Fruit fly (Drosophila melanogaster): ENCODE measurements around the gene CG32579.

CG32579 gene

dm6 chrX:16277878-16278506 is 45.1 kb upstream of the CG32579 start, which contains the start of gene eas:
eas (plus strand) TSS chrX:16278328.
- TF ChIP-seq OdsH (GFP tag; optimal IDR thresholded peaks at IDR 0.05) (no peak), h (GFP tag; optimal IDR thresholded peaks at IDR 0.05) (peak; percentile 23), jim (GFP tag; optimal IDR thresholded peaks at IDR 0.05) (no peak), CrebA (GFP tag; optimal IDR thresholded peaks at IDR 0.05; ENCODE audit: borderline replicate concordance) (no peak), foxo (GFP tag; optimal IDR thresholded peaks at IDR 0.05) (peak in 1 of 2 experiments; percentile 29), Hr83 (GFP tag; optimal IDR thresholded peaks at IDR 0.05; ENCODE audit: poor library complexity, severe bottlenecking) (no peak), CG32264 (GFP tag; optimal IDR thresholded peaks at IDR 0.05) (no peak), fru (GFP tag; optimal IDR thresholded peaks at IDR 0.05) (peak; percentile 1), tai (GFP tag; optimal IDR thresholded peaks at IDR 0.05) (no peak), Rel (GFP tag; optimal IDR thresholded peaks at IDR 0.05) (no peak), Rel (tag; optimal IDR thresholded peaks at IDR 0.05) (no peak), pan (optimal IDR thresholded peaks at IDR 0.05) (no peak), Hr78 (GFP tag; optimal IDR thresholded peaks at IDR 0.05) (no peak), ey (GFP tag; optimal IDR thresholded peaks at IDR 0.05) (no peak), woc (GFP tag; optimal IDR thresholded peaks at IDR 0.05) (no peak), usp (GFP tag; optimal IDR thresholded peaks at IDR 0.05) (no peak), sv (GFP tag; optimal IDR thresholded peaks at IDR 0.05) (peak; percentile 22), lola (GFP tag; optimal IDR thresholded peaks at IDR 0.05) (no peak), Hnf4 (GFP tag; optimal IDR thresholded peaks at IDR 0.05) (no peak), Vsx2 (GFP tag; optimal IDR thresholded peaks at IDR 0.05; ENCODE audit: partially characterized antibody) (no peak), dl (GFP tag; optimal IDR thresholded peaks at IDR 0.05; ENCODE audit: insufficient read depth in 1 of 2, partially characterized antibody in 2 of 2) (no peak), N (GFP tag; optimal IDR thresholded peaks at IDR 0.05) (peak; percentile 1), psq (GFP tag; optimal IDR thresholded peaks at IDR 0.05) (no peak), CG9705 (GFP tag; optimal IDR thresholded peaks at IDR 0.05) (no peak), Dif (GFP tag; optimal IDR thresholded peaks at IDR 0.05; ENCODE audit: partially characterized antibody) (peak; percentile 78), GATAd (GFP tag; optimal IDR thresholded peaks at IDR 0.05) (no peak), Myc (optimal IDR thresholded peaks at IDR 0.05) (no peak), dmrt93B (GFP tag; optimal IDR thresholded peaks at IDR 0.05) (no peak), rgr (GFP tag; optimal IDR thresholded peaks at IDR 0.05) (peak; percentile 20), brk (GFP tag; optimal IDR thresholded peaks at IDR 0.05) (no peak), Abd-B (GFP tag; optimal IDR thresholded peaks at IDR 0.05) (no peak), Mio (GFP tag; optimal IDR thresholded peaks at IDR 0.05) (no peak), HLH106 (tag; optimal IDR thresholded peaks at IDR 0.05) (no peak)

- no peak for TF ChIP-seq jim (GFP tag; optimal IDR thresholded peaks at IDR 0.05)
- TF ChIP-seq pan (optimal IDR thresholded peaks at IDR 0.05): no peak
- TF ChIP-seq fru (GFP tag; optimal IDR thresholded peaks at IDR 0.05): peak; percentile 73
- no peak for TF ChIP-seq Abd-B (GFP tag; optimal IDR thresholded peaks at IDR 0.05)
- peak; percentile 83 for TF ChIP-seq OdsH (GFP tag; optimal IDR thresholded peaks at IDR 0.05)
- no peak for TF ChIP-seq Hr78 (GFP tag; optimal IDR thresholded peaks at IDR 0.05)
- TF ChIP-seq Dfd (GFP tag; optimal IDR thresholded peaks at IDR 0.05): no peak
- peak; percentile 93 for TF ChIP-seq Sp1 (GFP tag; optimal IDR thresholded peaks at IDR 0.05)
- no peak for TF ChIP-seq dsf (GFP tag; optimal IDR thresholded peaks at IDR 0.05; ENCODE audit: borderline replicate concordance)
- TF ChIP-seq CG9705 (GFP tag; optimal IDR thresholded peaks at IDR 0.05): peak; percentile 88
- TF ChIP-seq Rel (GFP tag; optimal IDR thresholded peaks at IDR 0.05): peak; percentile 71
- peak; percentile 76 for TF ChIP-seq Rel (tag; optimal IDR thresholded peaks at IDR 0.05)
- peak; percentile 18 for TF ChIP-seq psq (GFP tag; optimal IDR thresholded peaks at IDR 0.05)
- TF ChIP-seq woc (GFP tag; optimal IDR thresholded peaks at IDR 0.05): peak; percentile 27
- peak; percentile 70 for TF ChIP-seq sage (GFP tag; optimal IDR thresholded peaks at IDR 0.05)
- no peak for TF ChIP-seq N (GFP tag; optimal IDR thresholded peaks at IDR 0.05)
- TF ChIP-seq brk (GFP tag; optimal IDR thresholded peaks at IDR 0.05): peak; percentile 11
- peak; percentile 84 for TF ChIP-seq rgr (GFP tag; optimal IDR thresholded peaks at IDR 0.05)
- TF ChIP-seq dl (GFP tag; optimal IDR thresholded peaks at IDR 0.05; ENCODE audit: insufficient read depth in 1 of 2, partially characterized antibody in 2 of 2): peak in 1 of 2 experiments; percentile 12
- TF ChIP-seq CrebA (GFP tag; optimal IDR thresholded peaks at IDR 0.05; ENCODE audit: borderline replicate concordance): no peak
- peak; percentile 72 for TF ChIP-seq Vsx2 (GFP tag; optimal IDR thresholded peaks at IDR 0.05; ENCODE audit: partially characterized antibody)
- TF ChIP-seq CG32264 (GFP tag; optimal IDR thresholded peaks at IDR 0.05): peak; percentile 54
- peak; percentile 92 for TF ChIP-seq HLH106 (tag; optimal IDR thresholded peaks at IDR 0.05)
- TF ChIP-seq Myc (optimal IDR thresholded peaks at IDR 0.05): no peak
- peak; percentile 81 for TF ChIP-seq ey (GFP tag; optimal IDR thresholded peaks at IDR 0.05)
- peak; percentile 6 for TF ChIP-seq tai (GFP tag; optimal IDR thresholded peaks at IDR 0.05)
- peak; percentile 86 for TF ChIP-seq br (GFP tag; optimal IDR thresholded peaks at IDR 0.05)
- TF ChIP-seq Jra (GFP tag; optimal IDR thresholded peaks at IDR 0.05): no peak
- TF ChIP-seq foxo (GFP tag; optimal IDR thresholded peaks at IDR 0.05): peak in 1 of 2 experiments; percentile 79
- no peak for TF ChIP-seq Hr83 (GFP tag; optimal IDR thresholded peaks at IDR 0.05; ENCODE audit: poor library complexity, severe bottlenecking)
- TF ChIP-seq dmrt93B (GFP tag; optimal IDR thresholded peaks at IDR 0.05): peak; percentile 71
- TF ChIP-seq sv (GFP tag; optimal IDR thresholded peaks at IDR 0.05): no peak
- peak; percentile 28 for TF ChIP-seq Dif (GFP tag; optimal IDR thresholded peaks at IDR 0.05; ENCODE audit: partially characterized antibody)
- TF ChIP-seq h (GFP tag; optimal IDR thresholded peaks at IDR 0.05): peak; percentile 81
- peak; percentile 68 for TF ChIP-seq Hnf4 (GFP tag; optimal IDR thresholded peaks at IDR 0.05)
- no peak for TF ChIP-seq Mio (GFP tag; optimal IDR thresholded peaks at IDR 0.05)
- no peak for TF ChIP-seq usp (GFP tag; optimal IDR thresholded peaks at IDR 0.05)
- no peak for TF ChIP-seq GATAd (GFP tag; optimal IDR thresholded peaks at IDR 0.05)
- TF ChIP-seq lola (GFP tag; optimal IDR thresholded peaks at IDR 0.05): no peak
Measured at dm6 chrX:16278783-16279182, 44.3 kb upstream of the CG32579 start.
